Worm (Caenorhabditis elegans): Measurements from ENCODE around the gene rpl-15.

ce11 chrIV:673313-673712, 18.9 kb upstream of the rpl-15 start, which contains the start of gene K11H12.3:
- no peak for TF ChIP-seq lin-32 (GFP tag; optimal IDR thresholded peaks at IDR 0.05)
- TF ChIP-seq nhr-12 (tag; optimal IDR thresholded peaks at IDR 0.05): no peak
- no peak for TF ChIP-seq lsy-2 (tag; optimal IDR thresholded peaks at IDR 0.05)
- TF ChIP-seq pha-4 (tag; optimal IDR thresholded peaks at IDR 0.05): no peak
- no peak for TF ChIP-seq ces-1 (GFP tag; optimal IDR thresholded peaks at IDR 0.05)
- TF ChIP-seq elt-3 (tag; optimal IDR thresholded peaks at IDR 0.05): no peak
- TF ChIP-seq nhr-237 (tag; optimal IDR thresholded peaks at IDR 0.05): no peak

Measured in whole organism, mixed stage, embryonic.